Worm (Caenorhabditis elegans) whole organism, L4/young adult: Measurements from ENCODE around the gene srh-258.

ENCODE experiments used
- dao-5 ChIP-seq: sonication (generic microtip); optimal IDR thresholded peaks from 2 replicates; lab custom pipeline; 2016; ENCODE audit warnings: missing genotype, missing genetic modification characterization, moderate library complexity, missing compliant biosample characterization
- him-1 ChIP-seq: sonication (generic microtip); optimal IDR thresholded peaks from 2 replicates; lab custom pipeline; 2016; ENCODE audit warnings: missing genotype, missing genetic modification reagents, missing genetic modification characterization, missing compliant biosample characterization

DNA sequence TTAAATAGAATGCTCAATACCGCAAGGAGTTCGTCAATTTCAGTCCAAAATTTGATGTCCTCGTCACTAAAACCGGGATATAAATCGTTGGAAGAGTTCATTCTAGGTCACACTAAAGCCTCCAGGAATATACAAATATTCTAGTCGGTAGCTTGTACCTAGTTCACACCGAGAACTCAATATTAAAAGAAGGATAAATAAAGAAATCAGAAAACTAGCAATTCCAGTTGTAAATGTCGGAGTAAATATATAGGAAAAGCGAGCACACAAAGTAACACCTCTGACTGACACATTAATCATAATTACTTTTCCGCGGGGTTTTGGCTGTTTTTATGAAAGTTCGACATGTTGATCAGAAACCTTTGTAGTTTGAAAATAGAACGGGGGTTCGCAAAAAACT lies 46.5 kb downstream of the srh-258 start, which contains the start of gene srw-33:
- TF ChIP-seq him-1 (tag; lab: Kevin White, UChicago) (no peak), dao-5 (no peak)
